Worm (Caenorhabditis elegans) whole organism, L1 larva: Measurements from ENCODE around the gene flp-23.
A peak's percentile ranks its signal among the peaks of the same experiment; 100 is the strongest.

Experiments used
- C16A3.4 ChIP-seq: fragments of 150-350 bp; optimal IDR thresholded peaks from 2 replicates; lab custom pipeline; 2014; ENCODE audit warnings: missing biosample characterization, missing genetic modification characterization
- Y116A8C.19 ChIP-seq: sonication (generic microtip); optimal IDR thresholded peaks from 2 replicates; lab custom pipeline; 2016; ENCODE audit warnings: missing compliant biosample characterization, missing genetic modification characterization, borderline replicate concordance
- aha-1 ChIP-seq: fragments of 150-350 bp; optimal IDR thresholded peaks from 2 replicates; lab custom pipeline; 2014; ENCODE audit warnings: missing biosample characterization, missing genetic modification characterization
- alr-1 ChIP-seq: fragments of 200-800 bp; sonication (Bioruptor generic); optimal IDR thresholded peaks from 2 replicates; lab custom pipeline; 2018; ENCODE audit warnings: borderline replicate concordance, mild to moderate bottlenecking, missing genetic modification characterization, missing compliant biosample characterization
- ama-1 ChIP-seq: fragments of 150-350 bp; optimal IDR thresholded peaks from 2 replicates; lab custom pipeline; 2014
- blmp-1 ChIP-seq: fragments of 150-350 bp; optimal IDR thresholded peaks from 2 replicates; lab custom pipeline; 2014; ENCODE audit warnings: missing biosample characterization, missing genetic modification characterization
- ceh-8 ChIP-seq: fragments of 200-800 bp; sonication (Bioruptor generic); optimal IDR thresholded peaks from 2 replicates; lab custom pipeline; 2018; ENCODE audit warnings: mild to moderate bottlenecking, missing genetic modification characterization, moderate library complexity, missing compliant biosample characterization
- ceh-88 ChIP-seq: fragments of 200-800 bp; sonication (Bioruptor generic); IDR thresholded peaks from 2 replicates; pipeline ENCODE4 v1.3.6; 2022; ENCODE audit warnings: missing genetic modification characterization, missing compliant biosample characterization
- ces-1 ChIP-seq: fragments of 150-350 bp; optimal IDR thresholded peaks from 2 replicates; lab custom pipeline; 2014; ENCODE audit warnings: missing biosample characterization, missing genetic modification reagents, missing genetic modification characterization
- dsc-1 ChIP-seq: sonication (generic microtip); optimal IDR thresholded peaks from 2 replicates; lab custom pipeline; 2016; ENCODE audit warnings: mild to moderate bottlenecking, missing genetic modification characterization, missing compliant biosample characterization
- egl-13 ChIP-seq: sonication (generic microtip); optimal IDR thresholded peaks from 2 replicates; lab custom pipeline; 2016; ENCODE audit warnings: missing genotype, missing genetic modification reagents, missing genetic modification characterization, missing compliant biosample characterization
- egl-27 ChIP-seq, 2 experiments: fragments of 150-350 bp in 1 of 2; sonication (generic microtip); optimal IDR thresholded peaks; 3 replicates each; lab custom pipeline; 2017 to 2018; ENCODE audit warnings: missing biosample characterization in 2 of 2, missing genetic modification characterization in 2 of 2, missing genetic modification reagents in 2 of 2
- elt-2 ChIP-seq: sonication (generic microtip); optimal IDR thresholded peaks from 2 replicates; lab custom pipeline; 2016; ENCODE audit warnings: missing genetic modification characterization, mild to moderate bottlenecking, inconsistent platforms, missing compliant biosample characterization, missing genetic modification reagents
- elt-3 ChIP-seq, 6 experiments: fragments of 150-350 bp in 1 of 6; sonication (generic microtip); optimal IDR thresholded peaks; 2 replicates each; lab custom pipeline; 2017 to 2018; ENCODE audit warnings: missing biosample characterization in 6 of 6, missing genetic modification characterization in 6 of 6, inconsistent platforms in 1 of 6
- fkh-10 ChIP-seq: sonication (generic microtip); optimal IDR thresholded peaks from 2 replicates; lab custom pipeline; 2017; ENCODE audit warnings: missing biosample characterization, missing genetic modification reagents, missing genetic modification characterization
- fos-1 ChIP-seq: fragments of 150-350 bp; optimal IDR thresholded peaks from 2 replicates; lab custom pipeline; 2014; ENCODE audit warnings: missing biosample characterization, missing genetic modification characterization
- grh-1 ChIP-seq: fragments of 200-800 bp; sonication (Bioruptor generic); IDR thresholded peaks from 2 replicates; pipeline ENCODE4 v1.3.6; 2022; ENCODE audit warnings: missing genetic modification reagents, missing genetic modification characterization, missing compliant biosample characterization
- hlh-4 ChIP-seq: sonication (generic microtip); optimal IDR thresholded peaks from 2 replicates; lab custom pipeline; 2016; ENCODE audit warnings: mild to moderate bottlenecking, missing genetic modification characterization, missing compliant biosample characterization
- hpl-2 ChIP-seq: fragments of 150-350 bp; optimal IDR thresholded peaks from 2 replicates; lab custom pipeline; 2014; ENCODE audit warnings: missing biosample characterization, missing genetic modification reagents, missing genetic modification characterization
- isw-1 ChIP-seq: fragments of 200-800 bp; sonication (Bioruptor generic); IDR thresholded peaks from 2 replicates; pipeline ENCODE4 v1.3.6; 2022; ENCODE audit warnings: missing genetic modification characterization, missing compliant biosample characterization
- lin-13 ChIP-seq: fragments of 150-350 bp; optimal IDR thresholded peaks from 2 replicates; lab custom pipeline; 2014; ENCODE audit warnings: missing biosample characterization, missing genetic modification reagents, missing genetic modification characterization
- lin-14 ChIP-seq: fragments of 200-800 bp; sonication (Bioruptor generic); optimal IDR thresholded peaks from 2 replicates; lab custom pipeline; 2018; ENCODE audit warnings: mild to moderate bottlenecking, missing genetic modification characterization, moderate library complexity, missing compliant biosample characterization
- mab-9 ChIP-seq: fragments of 200-800 bp; sonication (Bioruptor generic); IDR thresholded peaks from 2 replicates; pipeline ENCODE4 v1.3.6; 2022; ENCODE audit warnings: missing genetic modification reagents, missing genetic modification characterization, missing compliant biosample characterization
- mdl-1 ChIP-seq, 2 experiments: fragments of 150-350 bp; optimal IDR thresholded peaks; 2 replicates each; lab custom pipeline; 2014 to 2017; ENCODE audit warnings: missing biosample characterization in 2 of 2, missing genetic modification characterization in 2 of 2, inconsistent platforms in 1 of 2
- mep-1 ChIP-seq: fragments of 150-350 bp; optimal IDR thresholded peaks from 2 replicates; lab custom pipeline; 2014; ENCODE audit warnings: missing biosample characterization, missing genetic modification characterization
- nhr-11 ChIP-seq: fragments of 150-350 bp; optimal IDR thresholded peaks from 2 replicates; lab custom pipeline; 2014; ENCODE audit warnings: missing biosample characterization, missing genetic modification characterization
- nhr-19 ChIP-seq: fragments of 200-800 bp; sonication (Bioruptor generic); conservative IDR thresholded peaks from 2 replicates; pipeline ENCODE4 v1.3.6; 2022; ENCODE audit warnings: missing genetic modification characterization, missing compliant biosample characterization
- nhr-20 ChIP-seq: sonication (generic microtip); optimal IDR thresholded peaks from 2 replicates; lab custom pipeline; 2016; ENCODE audit warnings: mild to moderate bottlenecking, missing genetic modification characterization, missing compliant biosample characterization
- nhr-237 ChIP-seq: fragments of 150-350 bp; optimal IDR thresholded peaks from 2 replicates; lab custom pipeline; 2014; ENCODE audit warnings: missing biosample characterization, missing genetic modification characterization
- nhr-47 ChIP-seq: sonication (generic microtip); optimal IDR thresholded peaks from 2 replicates; lab custom pipeline; 2016; ENCODE audit warnings: mild to moderate bottlenecking, missing genetic modification characterization, moderate library complexity, missing compliant biosample characterization
- nhr-71 ChIP-seq: sonication (generic microtip); optimal IDR thresholded peaks from 2 replicates; lab custom pipeline; 2016; ENCODE audit warnings: mild to moderate bottlenecking, missing genetic modification characterization, moderate library complexity, missing compliant biosample characterization
- nhr-76 ChIP-seq: sonication (generic microtip); optimal IDR thresholded peaks from 2 replicates; lab custom pipeline; 2017; ENCODE audit warnings: missing biosample characterization, missing genetic modification characterization
- nhr-77 ChIP-seq: fragments of 150-350 bp; optimal IDR thresholded peaks from 2 replicates; lab custom pipeline; 2014; ENCODE audit warnings: missing biosample characterization, missing genetic modification characterization
- nhr-84 ChIP-seq: sonication (generic microtip); optimal IDR thresholded peaks from 2 replicates; lab custom pipeline; 2017; ENCODE audit warnings: missing biosample characterization, missing genetic modification characterization
- nhr-85 ChIP-seq: sonication (generic microtip); peaks from one replicate; lab custom pipeline; 2016; ENCODE audit warnings: missing genetic modification characterization, inconsistent platforms, missing compliant biosample characterization
- pag-3 ChIP-seq: sonication (generic microtip); optimal IDR thresholded peaks from 2 replicates; lab custom pipeline; 2017; ENCODE audit warnings: missing genetic modification characterization, mild to moderate bottlenecking, missing compliant biosample characterization, antibody characterized with exemption, borderline replicate concordance; ENCODE audit not compliant: insufficient read depth
- pax-3 ChIP-seq: fragments of 200-800 bp; sonication (Bioruptor generic); optimal IDR thresholded peaks from 2 replicates; lab custom pipeline; 2018; ENCODE audit warnings: mild to moderate bottlenecking, missing genetic modification characterization, moderate library complexity, missing compliant biosample characterization
- skn-1 ChIP-seq: fragments of 150-350 bp; optimal IDR thresholded peaks from 2 replicates; lab custom pipeline; 2014; ENCODE audit warnings: missing biosample characterization, missing genetic modification characterization
- snpc-4 ChIP-seq: fragments of 150-350 bp; optimal IDR thresholded peaks from 2 replicates; lab custom pipeline; 2014; ENCODE audit warnings: missing biosample characterization, missing genetic modification characterization
- snu-23 ChIP-seq: sonication (generic microtip); optimal IDR thresholded peaks from 2 replicates; lab custom pipeline; 2016; ENCODE audit warnings: missing genetic modification characterization, missing compliant biosample characterization
- sox-4 ChIP-seq: sonication (generic microtip); optimal IDR thresholded peaks from 2 replicates; lab custom pipeline; 2016; ENCODE audit warnings: missing genetic modification characterization, missing compliant biosample characterization
- sptf-1 ChIP-seq: fragments of 150-350 bp; optimal IDR thresholded peaks from 2 replicates; lab custom pipeline; 2014; ENCODE audit warnings: missing biosample characterization, missing genetic modification characterization
- swsn-7 ChIP-seq: sonication (generic microtip); optimal IDR thresholded peaks from 2 replicates; lab custom pipeline; 2016; ENCODE audit warnings: missing genetic modification characterization, missing compliant biosample characterization
- tbx-2 ChIP-seq: sonication (generic microtip); optimal IDR thresholded peaks from 2 replicates; lab custom pipeline; 2016; ENCODE audit warnings: missing genetic modification characterization, missing compliant biosample characterization
- tlp-1 ChIP-seq: fragments of 150-350 bp; optimal IDR thresholded peaks from 2 replicates; lab custom pipeline; 2014; ENCODE audit warnings: missing biosample characterization, missing genetic modification characterization
- unc-130 ChIP-seq: fragments of 150-350 bp; optimal IDR thresholded peaks from 2 replicates; lab custom pipeline; 2017; ENCODE audit warnings: missing biosample characterization, missing genetic modification characterization, inconsistent platforms
- xbp-1 ChIP-seq: sonication (generic microtip); optimal IDR thresholded peaks from 2 replicates; lab custom pipeline; 2016; ENCODE audit warnings: missing genetic modification characterization, missing compliant biosample characterization
- ztf-11 ChIP-seq, 2 experiments: sonication (generic microtip); optimal IDR thresholded peaks; 2 replicates each; lab custom pipeline; 2016 to 2017; ENCODE audit warnings: missing genetic modification characterization in 2 of 2, missing biosample characterization in 1 of 2, missing compliant biosample characterization in 1 of 2

flp-23 gene

DNA sequence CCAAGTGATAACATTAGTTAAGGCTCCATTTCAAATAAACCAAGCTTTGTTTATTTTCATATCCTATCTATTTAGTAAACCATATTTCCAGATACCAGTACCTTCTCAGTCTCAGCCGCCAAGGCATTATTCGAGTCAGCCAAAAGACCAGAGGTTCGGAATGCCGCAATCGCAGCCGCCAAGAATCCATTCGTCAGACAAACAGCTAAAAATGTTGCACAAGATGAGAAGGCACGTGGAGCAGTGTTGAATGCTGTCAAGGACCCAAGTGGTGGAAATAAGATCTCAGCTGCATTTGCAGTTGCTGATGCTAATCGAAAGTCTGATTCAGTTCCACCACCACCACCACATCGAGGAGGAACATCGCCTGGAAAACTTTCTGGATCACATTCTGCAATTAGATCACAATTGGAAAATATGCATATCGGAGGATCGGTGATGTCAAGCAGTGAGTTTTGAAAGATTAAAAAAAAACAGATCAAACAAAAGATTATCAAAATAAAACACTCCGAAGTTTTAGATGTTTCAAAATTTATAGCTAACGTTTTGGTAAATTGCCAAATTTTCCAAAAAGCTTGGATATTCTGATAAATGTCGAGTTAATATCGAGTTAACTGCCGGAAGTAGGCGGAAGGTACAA lies 46.8 kb downstream of the flp-23 start:
- no peak for TF ChIP-seq blmp-1 (tag; lab: Kevin White, UChicago)
- TF ChIP-seq egl-13 (tag; lab: Kevin White, UChicago), result no peak
- no peak for TF ChIP-seq fos-1 (tag; lab: Kevin White, UChicago)
- TF ChIP-seq ces-1, result no peak
- no peak for TF ChIP-seq hlh-4 (tag; lab: Kevin White, UChicago)
- no peak for TF ChIP-seq pag-3
- no peak for TF ChIP-seq nhr-85 (tag; lab: Kevin White, UChicago)
- no peak for TF ChIP-seq nhr-77 (tag; lab: Kevin White, UChicago)

DNA sequence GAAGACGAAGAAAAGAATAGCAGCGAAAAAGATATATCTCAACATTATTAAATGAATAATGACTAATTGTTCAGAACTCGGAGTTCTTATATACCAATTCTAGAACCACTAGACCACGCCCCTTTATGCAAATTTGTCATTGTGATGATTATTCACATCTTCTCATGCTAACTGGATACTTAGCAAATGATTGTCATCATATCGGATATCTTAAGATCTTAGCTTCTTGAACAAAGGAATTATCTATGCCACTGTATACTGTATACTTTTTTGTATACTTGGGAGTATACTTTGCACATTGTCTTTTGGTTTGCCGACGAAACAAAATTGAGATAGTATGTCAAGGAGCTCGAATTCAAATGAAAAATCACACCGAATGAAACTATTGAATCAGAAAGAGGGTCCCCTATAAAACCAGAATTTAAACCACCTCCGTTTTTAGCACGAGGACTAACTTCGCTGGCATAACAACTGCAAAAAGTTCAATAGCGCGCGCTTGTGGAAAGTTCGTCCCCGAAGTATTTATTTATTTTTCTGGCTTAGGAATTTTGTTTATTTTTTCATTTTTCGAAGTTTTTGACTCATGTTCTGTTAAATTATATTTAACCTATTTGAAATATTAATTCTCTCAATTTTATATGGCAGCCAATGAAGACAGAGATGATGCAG lies 49.9 kb downstream of the flp-23 start, which contains the start of the genes sdz-1 and vps-33.1:
Gene sdz-1 (minus strand): TSS at position 51 of the 669 bp plus-strand sequence.
Gene vps-33.1 (plus strand): TSS at position 639 of the 669 bp plus-strand sequence.
- TF ChIP-seq xbp-1 (peak; percentile 23), ces-1 (no peak), nhr-84 (tag; lab: Kevin White, UChicago) (no peak), egl-13 (tag; lab: Kevin White, UChicago) (peak; percentile 14), lin-14 (peak; percentile 49), isw-1 (GFP tag; lab: Robert Waterston, UW) (peak; percentile 33), ceh-88 (GFP tag; lab: Robert Waterston, UW) (no peak), nhr-11 (tag; lab: Kevin White, UChicago) (no peak), alr-1 (no peak), fos-1 (tag; lab: Kevin White, UChicago) (no peak), C16A3.4 (tag; lab: Kevin White, UChicago) (peak; percentile 70), sox-4 (tag; lab: Kevin White, UChicago) (no peak), mdl-1 (tag; optimal IDR thresholded peaks at IDR 0.05; lab: Kevin White, UChicago) (peak in 1 of 2 experiments; percentile 58), elt-3 (tag; optimal IDR thresholded peaks at IDR 0.05; lab: Kevin White, UChicago) (peak in 2 of 6 experiments; percentile 1 to 36), hlh-4 (tag; lab: Kevin White, UChicago) (no peak), pax-3 (tag; lab: Kevin White, UChicago) (no peak), lin-13 (GFP tag; lab: Kevin White, UChicago) (no peak), snpc-4 (tag; lab: Kevin White, UChicago) (peak; percentile 42), ztf-11 (tag; optimal IDR thresholded peaks at IDR 0.05; lab: Kevin White, UChicago) (peak in 1 of 2 experiments; percentile 58), nhr-237 (no peak), nhr-71 (tag; lab: Kevin White, UChicago) (peak; percentile 61), unc-130 (tag; lab: Kevin White, UChicago) (peak; percentile 24), ama-1 (lab: Kevin White, UChicago) (no peak), nhr-47 (tag; lab: Kevin White, UChicago) (peak; percentile 59), tbx-2 (tag; lab: Kevin White, UChicago) (peak; percentile 55), pag-3 (no peak), mep-1 (no peak), nhr-76 (tag; lab: Kevin White, UChicago) (no peak), grh-1 (no peak), elt-2 (tag; lab: Kevin White, UChicago) (no peak), tlp-1 (tag; lab: Kevin White, UChicago) (no peak), dsc-1 (peak; percentile 9), aha-1 (tag; lab: Kevin White, UChicago) (no peak), nhr-19 (0 out of 2 replicates have a peak, but pooled peaks have one; percentile 17), blmp-1 (tag; lab: Kevin White, UChicago) (peak; percentile 63), mab-9 (GFP tag; lab: Robert Waterston, UW) (no peak), egl-27 (tag; optimal IDR thresholded peaks at IDR 0.05; lab: Kevin White, UChicago) (no peak), hpl-2 (GFP tag; lab: Kevin White, UChicago) (no peak), skn-1 (tag; lab: Kevin White, UChicago) (peak; percentile 66), Y116A8C.19 (no peak), nhr-20 (tag; lab: Kevin White, UChicago) (peak; percentile 34), fkh-10 (GFP tag; lab: Kevin White, UChicago) (no peak), sptf-1 (tag; lab: Kevin White, UChicago) (no peak), ceh-8 (GFP tag; lab: Kevin White, UChicago) (no peak), snu-23 (peak; percentile 52), swsn-7 (tag; lab: Kevin White, UChicago) (no peak), nhr-85 (tag; lab: Kevin White, UChicago) (peak; percentile 63)
